Fruit fly (Drosophila melanogaster) whole organism, embryonic: ENCODE measurements around the gene Z600.

Experiments
- Asciz ChIP-seq: fragments of 200-800 bp; sonication (Bioruptor generic); optimal IDR thresholded peaks from 2 replicates; lab custom pipeline; 2017; ENCODE audit warnings: missing biosample characterization, mild to moderate bottlenecking, missing genetic modification characterization, missing genetic modification reagents
- Bgb ChIP-seq: fragments of 200-800 bp; sonication (Bioruptor generic); IDR thresholded peaks from 2 replicates; pipeline ENCODE4 v1.3.6; 2022; ENCODE audit warnings: missing biosample characterization, missing genetic modification characterization; ENCODE audit not compliant: partially characterized antibody
- Blimp-1 ChIP-seq: fragments of 200-800 bp; sonication (Bioruptor generic); optimal IDR thresholded peaks from 3 replicates; lab custom pipeline; 2018; ENCODE audit warnings: missing biosample characterization, missing genetic modification characterization, mild to moderate bottlenecking, moderate library complexity, missing genetic modification reagents
- CG12071 ChIP-seq: fragments of 200-800 bp; sonication (Bioruptor generic); optimal IDR thresholded peaks from 3 replicates; lab custom pipeline; 2018; ENCODE audit warnings: missing biosample characterization, mild to moderate bottlenecking, missing genetic modification characterization
- CG13287 ChIP-seq: fragments of 200-800 bp; sonication (Bioruptor generic); IDR thresholded peaks from 2 replicates; pipeline ENCODE4 v1.3.6; 2022; ENCODE audit warnings: missing biosample characterization, missing genetic modification characterization; ENCODE audit not compliant: partially characterized antibody
- CG13296 ChIP-seq: fragments of 200-800 bp; sonication (Bioruptor generic); optimal IDR thresholded peaks from 3 replicates; lab custom pipeline; 2018; ENCODE audit warnings: missing biosample characterization, mild to moderate bottlenecking, missing genetic modification characterization
- CG13775 ChIP-seq: fragments of 200-800 bp; sonication (Bioruptor generic); optimal IDR thresholded peaks from 3 replicates; lab custom pipeline; 2017; ENCODE audit warnings: missing biosample characterization, mild to moderate bottlenecking, missing genetic modification characterization
- CG14014 ChIP-seq: fragments of 200-800 bp; sonication (Bioruptor generic); IDR thresholded peaks from 2 replicates; pipeline ENCODE4 v1.3.6; 2022; ENCODE audit warnings: missing biosample characterization, missing genetic modification characterization
- CG2678 ChIP-seq: fragments of 200-800 bp; sonication (Bioruptor generic); optimal IDR thresholded peaks from 3 replicates; lab custom pipeline; 2019; ENCODE audit warnings: missing biosample characterization, mild to moderate bottlenecking, missing genetic modification characterization, moderate library complexity
- CG34376 ChIP-seq: fragments of 200-800 bp; sonication (Bioruptor generic); optimal IDR thresholded peaks from 2 replicates; lab custom pipeline; 2018; ENCODE audit warnings: missing biosample characterization, mild to moderate bottlenecking, missing genetic modification characterization
- CG34422 ChIP-seq: fragments of 200-800 bp; sonication (Bioruptor generic); IDR thresholded peaks from 3 replicates; pipeline ENCODE4 v1.3.6; 2022; ENCODE audit warnings: missing biosample characterization, missing genetic modification characterization
- CG7987 ChIP-seq: fragments of 200-800 bp; sonication (Bioruptor generic); optimal IDR thresholded peaks from 2 replicates; lab custom pipeline; 2018; ENCODE audit warnings: missing biosample characterization, mild to moderate bottlenecking, missing genetic modification characterization, moderate library complexity
- CoRest ChIP-seq: fragments of 200-800 bp; sonication (Bioruptor generic); optimal IDR thresholded peaks from 3 replicates; lab custom pipeline; 2018; ENCODE audit warnings: missing biosample characterization, mild to moderate bottlenecking, missing genetic modification characterization, moderate library complexity
- Dbx ChIP-seq: fragments of 200-800 bp; sonication (Bioruptor generic); IDR thresholded peaks from 3 replicates; pipeline ENCODE4 v1.3.6; 2022; ENCODE audit warnings: missing biosample characterization, missing genetic modification characterization
- Dek ChIP-seq: fragments of 200-800 bp; sonication (Bioruptor generic); optimal IDR thresholded peaks from 3 replicates; lab custom pipeline; 2019; ENCODE audit warnings: missing biosample characterization, mild to moderate bottlenecking, missing genetic modification characterization, moderate library complexity
- E2f1 ChIP-seq: fragments of 200-800 bp; sonication (Bioruptor generic); IDR thresholded peaks from 2 replicates; pipeline ENCODE4 v1.3.6; 2022; ENCODE audit warnings: missing biosample characterization, missing genetic modification characterization
- HmgZ ChIP-seq: fragments of 200-800 bp; sonication (Bioruptor generic); optimal IDR thresholded peaks from 2 replicates; lab custom pipeline; 2018; ENCODE audit warnings: missing biosample characterization, mild to moderate bottlenecking, missing genetic modification characterization
- Hmr ChIP-seq: fragments of 200-800 bp; sonication (Bioruptor generic); optimal IDR thresholded peaks from 3 replicates; lab custom pipeline; 2017; ENCODE audit warnings: mild to moderate bottlenecking, missing biosample characterization, missing genetic modification reagents, missing genetic modification characterization
- MBD-R2 ChIP-seq: fragments of 200-800 bp; sonication (Bioruptor generic); IDR thresholded peaks from 2 replicates; pipeline ENCODE4 v1.3.6; 2022; ENCODE audit warnings: missing biosample characterization, missing genetic modification characterization
- Med ChIP-seq: fragments of 200-800 bp; sonication (Bioruptor generic); peaks from one replicate; lab custom pipeline; 2016; ENCODE audit warnings: missing biosample characterization, missing genetic modification characterization, mild to moderate bottlenecking, inconsistent platforms, moderate library complexity
- Meics ChIP-seq: fragments of 200-800 bp; sonication (Bioruptor generic); optimal IDR thresholded peaks from 2 replicates; lab custom pipeline; 2017; ENCODE audit warnings: missing biosample characterization, mild to moderate bottlenecking, missing genetic modification characterization
- Nf-YA ChIP-seq: fragments of 200-800 bp; sonication (Bioruptor generic); IDR thresholded peaks from 2 replicates; pipeline ENCODE4 v1.3.6; 2022; ENCODE audit warnings: missing biosample characterization, missing genetic modification characterization
- Trl ChIP-seq, 3 experiments: fragments of >200 bp in 2 of 3; fragments of 200-800 bp in 1 of 3; sonication (Bioruptor generic) in 1 of 3; optimal IDR thresholded peaks; 2 replicates in 1 of 3; 3 replicates in 2 of 3; lab custom pipeline; 2016 to 2017; ENCODE audit warnings: missing biosample characterization in 1 of 3, missing genetic modification characterization in 1 of 3
- bigmax ChIP-seq: fragments of 200-800 bp; sonication (Bioruptor generic); optimal IDR thresholded peaks from 2 replicates; lab custom pipeline; 2018; ENCODE audit warnings: missing biosample characterization, mild to moderate bottlenecking, missing genetic modification characterization
- caup ChIP-seq: fragments of 200-800 bp; sonication (Bioruptor generic); optimal IDR thresholded peaks from 3 replicates; lab custom pipeline; 2017; ENCODE audit warnings: missing biosample characterization, mild to moderate bottlenecking, missing genetic modification characterization, moderate library complexity; ENCODE audit not compliant: severe bottlenecking
- dimm ChIP-seq: fragments of 200-800 bp; sonication (Bioruptor generic); IDR thresholded peaks from 2 replicates; pipeline ENCODE4 v1.3.6; 2022; ENCODE audit warnings: missing biosample characterization, missing genetic modification characterization
- dpn ChIP-seq, 2 experiments: fragments of 200-800 bp; sonication (Bioruptor generic); optimal IDR thresholded peaks; 3 replicates each; lab custom pipeline; 2016; ENCODE audit warnings: missing biosample characterization in 2 of 2, missing genetic modification characterization in 2 of 2
- dysf ChIP-seq: fragments of 200-800 bp; sonication (Bioruptor generic); IDR thresholded peaks from 3 replicates; pipeline ENCODE4 v1.3.6; 2022; ENCODE audit warnings: missing biosample characterization, missing genetic modification characterization
- fd3F ChIP-seq: fragments of 200-800 bp; sonication (Bioruptor generic); optimal IDR thresholded peaks from 2 replicates; lab custom pipeline; 2018; ENCODE audit warnings: missing biosample characterization, mild to moderate bottlenecking, missing genetic modification characterization, moderate library complexity
- gem ChIP-seq: fragments of 200-800 bp; sonication (Bioruptor generic); optimal IDR thresholded peaks from 2 replicates; lab custom pipeline; 2019; ENCODE audit warnings: missing biosample characterization, mild to moderate bottlenecking, missing genetic modification characterization, moderate library complexity
- gfzf ChIP-seq: fragments of 200-800 bp; sonication (Bioruptor generic); optimal IDR thresholded peaks from 2 replicates; lab custom pipeline; 2016; ENCODE audit warnings: missing biosample characterization, mild to moderate bottlenecking, missing genetic modification characterization, moderate library complexity
- grau ChIP-seq: fragments of 200-800 bp; optimal IDR thresholded peaks from 3 replicates; lab custom pipeline; 2019; ENCODE audit warnings: missing biosample characterization, mild to moderate bottlenecking, missing genetic modification characterization, moderate library complexity
- grn ChIP-seq: fragments of 200-800 bp; sonication (Bioruptor generic); optimal IDR thresholded peaks from 3 replicates; lab custom pipeline; 2017; ENCODE audit warnings: missing biosample characterization, missing genetic modification characterization
- kni ChIP-seq: fragments of 200-800 bp; sonication (Bioruptor generic); optimal IDR thresholded peaks from 3 replicates; lab custom pipeline; 2017; ENCODE audit warnings: mild to moderate bottlenecking, missing biosample characterization, missing genetic modification reagents, missing genetic modification characterization
- lmd ChIP-seq: fragments of 200-800 bp; sonication (Bioruptor generic); IDR thresholded peaks from 2 replicates; pipeline ENCODE4 v1.3.6; 2022; ENCODE audit warnings: missing biosample characterization, missing genetic modification characterization
- lov ChIP-seq, 2 experiments: fragments of 200-800 bp in 1 of 2; fragments of >200 bp in 1 of 2; sonication (Bioruptor generic) in 1 of 2; IDR thresholded peaks in 1 of 2; optimal IDR thresholded peaks in 1 of 2; 2 replicates in 1 of 2; 3 replicates in 1 of 2; pipeline versions ENCODE4 v1.3.6 to Lab custom; 2017 to 2022; ENCODE audit warnings: missing biosample characterization in 1 of 2, missing genetic modification characterization in 1 of 2
- mam ChIP-seq: fragments of 200-800 bp; sonication (Bioruptor generic); optimal IDR thresholded peaks from 3 replicates; lab custom pipeline; 2016; ENCODE audit warnings: missing biosample characterization, missing genetic modification characterization
- mirr ChIP-seq: fragments of 200-800 bp; sonication (Bioruptor generic); optimal IDR thresholded peaks from 3 replicates; lab custom pipeline; 2018; ENCODE audit warnings: missing biosample characterization, mild to moderate bottlenecking, missing genetic modification characterization
- nerfin-1 ChIP-seq: fragments of 200-800 bp; sonication (Bioruptor generic); optimal IDR thresholded peaks from 3 replicates; lab custom pipeline; 2019; ENCODE audit warnings: missing biosample characterization, mild to moderate bottlenecking, missing genetic modification characterization, moderate library complexity
- nom ChIP-seq: fragments of 200-800 bp; sonication (Bioruptor generic); optimal IDR thresholded peaks from 2 replicates; lab custom pipeline; 2017; ENCODE audit warnings: missing biosample characterization, missing genetic modification characterization, mild to moderate bottlenecking, moderate library complexity, missing genetic modification reagents
- sens ChIP-seq: fragments of 200-800 bp; sonication (Bioruptor generic); peaks from one replicate; lab custom pipeline; 2016; ENCODE audit warnings: missing biosample characterization, missing genetic modification characterization
- sob ChIP-seq: fragments of 200-800 bp; sonication (Bioruptor generic); IDR thresholded peaks from 2 replicates; pipeline ENCODE4 v1.3.6; 2022; ENCODE audit warnings: missing biosample characterization, missing genetic modification characterization
- tgo ChIP-seq: fragments of 200-800 bp; sonication (Bioruptor generic); IDR thresholded peaks from 3 replicates; pipeline ENCODE4 v1.3.6; 2022; ENCODE audit warnings: missing biosample characterization, missing genetic modification characterization
- tin ChIP-seq: fragments of 200-800 bp; sonication (Bioruptor generic); optimal IDR thresholded peaks from 3 replicates; lab custom pipeline; 2016; ENCODE audit warnings: missing biosample characterization, missing genetic modification characterization
- trem ChIP-seq: fragments of 200-800 bp; optimal IDR thresholded peaks from 3 replicates; lab custom pipeline; 2019; ENCODE audit warnings: missing biosample characterization, mild to moderate bottlenecking, missing genetic modification characterization, moderate library complexity
- vnd ChIP-seq: fragments of 200-800 bp; sonication (Bioruptor generic); IDR thresholded peaks from 3 replicates; pipeline ENCODE4 v1.3.6; 2022; ENCODE audit warnings: missing biosample characterization, missing genetic modification characterization; ENCODE audit not compliant: partially characterized antibody

Z600 gene

DNA sequence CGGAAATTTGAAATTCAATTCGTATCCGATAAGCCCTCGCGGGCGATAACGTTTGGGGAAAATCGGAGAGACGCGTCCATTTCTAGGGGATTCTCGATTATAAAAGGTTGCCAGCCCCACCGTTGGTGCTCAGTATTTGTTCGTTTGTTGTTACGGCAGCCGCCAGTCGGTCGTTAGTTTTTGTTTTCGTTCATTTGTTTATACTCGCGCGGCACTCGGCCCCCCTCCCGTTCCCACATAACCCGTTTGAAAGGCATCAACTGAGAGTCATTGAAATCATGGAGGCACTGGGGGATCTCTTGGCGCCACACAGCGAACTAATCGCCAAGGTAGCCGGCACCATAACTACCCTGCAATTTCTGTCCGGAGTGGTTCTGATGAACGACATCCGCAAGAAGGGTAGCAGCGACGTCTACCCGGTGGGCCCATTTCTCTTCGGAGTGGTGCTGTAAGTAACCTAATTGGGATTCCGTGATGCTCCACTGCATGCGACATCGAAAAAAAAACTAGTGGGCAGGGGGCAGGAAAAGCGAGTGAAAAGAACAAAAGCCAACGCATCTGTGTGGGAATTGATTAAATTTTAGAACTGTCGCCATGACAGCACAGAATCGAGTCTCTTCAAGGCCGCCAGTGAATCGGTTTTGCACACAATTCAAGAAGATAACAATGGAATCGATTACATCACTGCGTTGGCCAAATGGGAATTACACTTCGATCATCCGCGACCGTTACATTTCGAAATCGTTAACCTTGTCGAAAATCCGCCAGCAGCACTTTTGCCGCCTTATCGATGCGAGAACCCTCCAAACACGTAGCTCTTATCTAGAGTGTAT is 7.8 kb upstream of the Z600 start, which contains the start of gene CG7272 (continued):
- 0 out of 3 replicates have a peak, but pooled peaks have one; percentile 32 for TF ChIP-seq dysf (GFP tag; lab: Robert Waterston, UW)
- peak; percentile 88 for TF ChIP-seq Med (GFP tag; lab: Kevin White, UChicago)
- TF ChIP-seq CG2678 (tag; lab: Kevin White, UChicago) = peak; percentile 24
- peak; percentile 26 for TF ChIP-seq CG7987
- TF ChIP-seq nerfin-1 (tag; lab: Kevin White, UChicago) = no peak
- peak; percentile 65 for TF ChIP-seq HmgZ (tag; lab: Kevin White, UChicago)
- peak; percentile 34 for TF ChIP-seq CG13296 (GFP tag; lab: Kevin White, UChicago)
- TF ChIP-seq fd3F (GFP tag; lab: Kevin White, UChicago) = no peak
- no peak for TF ChIP-seq tgo (GFP tag; lab: Robert Waterston, UW)
- TF ChIP-seq Dbx (GFP tag; lab: Robert Waterston, UW) = peak; percentile 69; the same call in 2 of the 3 replicates
- no peak for TF ChIP-seq Nf-YA
- TF ChIP-seq mam (GFP tag; lab: Kevin White, UChicago) = peak; percentile 29
- peak; percentile 28; the same call in 1 of the 2 replicates for TF ChIP-seq lmd
- TF ChIP-seq CG34422 (GFP tag; lab: Robert Waterston, UW) = peak; percentile 62; the same call in 1 of the 3 replicates
- TF ChIP-seq nom = peak; percentile 23
- TF ChIP-seq Hmr (GFP tag; lab: Kevin White, UChicago) = peak; percentile 32
- TF ChIP-seq grn = peak; percentile 14
- peak; percentile 5 for TF ChIP-seq CG12071 (GFP tag; lab: Kevin White, UChicago)
- peak; percentile 10 for TF ChIP-seq gem (tag; lab: Kevin White, UChicago)
- no peak for TF ChIP-seq tin
- no peak for TF ChIP-seq sens (GFP tag; lab: Kevin White, UChicago)
- peak; percentile 65 for TF ChIP-seq mirr (GFP tag; lab: Kevin White, UChicago)
- TF ChIP-seq Dek (tag; lab: Kevin White, UChicago) = peak; percentile 17
- TF ChIP-seq CG34376 (GFP tag; lab: Kevin White, UChicago) = peak; percentile 52
- peak; percentile 60 for TF ChIP-seq kni
- peak; percentile 39; the same call in 2 of the 3 replicates for TF ChIP-seq vnd (GFP tag; lab: Robert Waterston, UW)
- TF ChIP-seq sob (GFP tag; lab: Robert Waterston, UW) = peak; percentile 15; the same call in 1 of the 2 replicates
- peak; percentile 27 for TF ChIP-seq bigmax (GFP tag; lab: Kevin White, UChicago)
- TF ChIP-seq lov (optimal IDR thresholded peaks at IDR 0.05; lab: Kevin White, UChicago) = no peak
- TF ChIP-seq lov (GFP tag; IDR thresholded peaks at IDR 0.05; lab: Robert Waterston, UW) = no peak
- TF ChIP-seq CoRest (tag; lab: Kevin White, UChicago) = peak; percentile 9
- TF ChIP-seq trem = peak; percentile 97
- TF ChIP-seq gfzf (GFP tag; lab: Kevin White, UChicago) = peak; percentile 82
- no peak for TF ChIP-seq dpn (GFP tag; optimal IDR thresholded peaks at IDR 0.05; lab: Kevin White, UChicago)
- TF ChIP-seq CG13287 (GFP tag; lab: Robert Waterston, UW) = peak; percentile 66
- no peak for TF ChIP-seq dimm (GFP tag; lab: Robert Waterston, UW)
- TF ChIP-seq CG14014 (GFP tag; lab: Robert Waterston, UW) = no peak; the same call in 1 of the 2 replicates
- peak; percentile 36; the same call in 1 of the 2 replicates for TF ChIP-seq E2f1 (GFP tag; lab: Robert Waterston, UW)
- peak; percentile 43 for TF ChIP-seq MBD-R2 (GFP tag; lab: Robert Waterston, UW)
- no peak for TF ChIP-seq grau (tag; lab: Kevin White, UChicago)
- TF ChIP-seq CG13775 (GFP tag; lab: Kevin White, UChicago) = peak; percentile 0
- TF ChIP-seq Bgb (GFP tag; lab: Robert Waterston, UW) = peak; percentile 68; the same call in 1 of the 2 replicates
- no peak for TF ChIP-seq Trl (optimal IDR thresholded peaks at IDR 0.05; lab: Kevin White, UChicago)
- TF ChIP-seq Trl (GFP tag; optimal IDR thresholded peaks at IDR 0.05; lab: Kevin White, UChicago) = peak; percentile 30
- peak; percentile 26 for TF ChIP-seq Meics (GFP tag; lab: Kevin White, UChicago)
- no peak for TF ChIP-seq Asciz (GFP tag; lab: Kevin White, UChicago)
- peak; percentile 17 for TF ChIP-seq Blimp-1 (GFP tag; lab: Kevin White, UChicago)
- TF ChIP-seq caup (GFP tag; lab: Kevin White, UChicago) = peak; percentile 38
